Worm (Caenorhabditis elegans) whole organism, late embryonic: Measurements from ENCODE around the gene F54F2.14.

Experiments
- C08G9.2 ChIP-seq: sonication (generic microtip); optimal IDR thresholded peaks from 2 replicates; lab custom pipeline; 2016; ENCODE audit warnings: mild to moderate bottlenecking, missing genetic modification characterization, moderate library complexity, missing compliant biosample characterization
- C38D4.7 ChIP-seq: fragments of 200-800 bp; sonication (Bioruptor generic); optimal IDR thresholded peaks from 2 replicates; lab custom pipeline; 2018; ENCODE audit warnings: mild to moderate bottlenecking, missing genetic modification characterization, moderate library complexity, missing compliant biosample characterization
- F13H6.1 ChIP-seq: sonication (generic microtip); optimal IDR thresholded peaks from 2 replicates; lab custom pipeline; 2016; ENCODE audit warnings: missing genetic modification characterization, missing compliant biosample characterization
- K02D7.2 ChIP-seq: sonication (generic microtip); optimal IDR thresholded peaks from 2 replicates; lab custom pipeline; 2017; ENCODE audit warnings: mild to moderate bottlenecking, missing genetic modification characterization, missing compliant biosample characterization
- Y22D7AL.16 ChIP-seq: sonication (generic microtip); optimal IDR thresholded peaks from 2 replicates; lab custom pipeline; 2016; ENCODE audit warnings: missing genetic modification characterization, missing compliant biosample characterization
- ama-1 ChIP-seq: fragments of 150-350 bp; optimal IDR thresholded peaks from 2 replicates; lab custom pipeline; 2014
- ceh-18 ChIP-seq: sonication (generic microtip); optimal IDR thresholded peaks from 2 replicates; lab custom pipeline; 2016; ENCODE audit warnings: missing genetic modification characterization, missing compliant biosample characterization
- ceh-2 ChIP-seq: sonication (generic microtip); optimal IDR thresholded peaks from 2 replicates; lab custom pipeline; 2016; ENCODE audit warnings: missing genotype, missing genetic modification characterization, missing compliant biosample characterization
- ceh-34 ChIP-seq: sonication (generic microtip); optimal IDR thresholded peaks from 2 replicates; lab custom pipeline; 2016; ENCODE audit warnings: mild to moderate bottlenecking, missing genetic modification characterization, missing compliant biosample characterization
- ceh-45 ChIP-seq: fragments of 200-800 bp; sonication (Bioruptor generic); IDR thresholded peaks from 2 replicates; pipeline ENCODE4 v1.3.6; 2022; ENCODE audit warnings: missing genetic modification reagents, missing genetic modification characterization, missing compliant biosample characterization
- ceh-6 ChIP-seq: fragments of 200-800 bp; sonication (Bioruptor generic); optimal IDR thresholded peaks from 2 replicates; lab custom pipeline; 2018; ENCODE audit warnings: mild to moderate bottlenecking, missing genetic modification characterization, missing compliant biosample characterization
- ceh-9 ChIP-seq: sonication (generic microtip); optimal IDR thresholded peaks from 2 replicates; lab custom pipeline; 2016; ENCODE audit warnings: mild to moderate bottlenecking, missing genetic modification characterization, inconsistent platforms, missing compliant biosample characterization
- dmd-4 ChIP-seq: sonication (generic microtip); optimal IDR thresholded peaks from 2 replicates; lab custom pipeline; 2016; ENCODE audit warnings: borderline replicate concordance, missing genetic modification characterization, missing compliant biosample characterization
- elt-4 ChIP-seq: sonication (generic microtip); optimal IDR thresholded peaks from 2 replicates; lab custom pipeline; 2016; ENCODE audit warnings: missing genetic modification characterization, missing compliant biosample characterization
- ets-4 ChIP-seq: sonication (generic microtip); optimal IDR thresholded peaks from 2 replicates; lab custom pipeline; 2016; ENCODE audit warnings: missing genetic modification characterization, missing compliant biosample characterization
- fax-1 ChIP-seq: sonication (generic microtip); optimal IDR thresholded peaks from 2 replicates; lab custom pipeline; 2016; ENCODE audit warnings: missing genotype, missing genetic modification characterization, missing compliant biosample characterization
- gmeb-2 ChIP-seq: sonication (generic microtip); optimal IDR thresholded peaks from 2 replicates; lab custom pipeline; 2016; ENCODE audit warnings: missing genetic modification characterization, inconsistent platforms, missing compliant biosample characterization
- hlh-30 ChIP-seq: sonication (generic microtip); optimal IDR thresholded peaks from 2 replicates; lab custom pipeline; 2017; ENCODE audit warnings: antibody characterized with exemption, missing genetic modification characterization, missing compliant biosample characterization; ENCODE audit not compliant: insufficient read depth
- lim-6 ChIP-seq: sonication (generic microtip); optimal IDR thresholded peaks from 2 replicates; lab custom pipeline; 2016; ENCODE audit warnings: missing genetic modification characterization, missing compliant biosample characterization
- madf-2 ChIP-seq: sonication (generic microtip); optimal IDR thresholded peaks from 2 replicates; lab custom pipeline; 2017; ENCODE audit warnings: missing genetic modification characterization, missing compliant biosample characterization
- mec-3 ChIP-seq: sonication (generic microtip); optimal IDR thresholded peaks from 2 replicates; lab custom pipeline; 2016; ENCODE audit warnings: borderline replicate concordance, missing genetic modification characterization, missing compliant biosample characterization
- nfya-1 ChIP-seq: sonication (generic microtip); optimal IDR thresholded peaks from 2 replicates; lab custom pipeline; 2017; ENCODE audit warnings: missing genetic modification characterization, mild to moderate bottlenecking, missing compliant biosample characterization, antibody characterized with exemption, moderate library complexity
- nhr-232 ChIP-seq: sonication (generic microtip); optimal IDR thresholded peaks from 2 replicates; lab custom pipeline; 2016; ENCODE audit warnings: missing genetic modification characterization, missing compliant biosample characterization
- pag-3 ChIP-seq: sonication (generic microtip); optimal IDR thresholded peaks from 2 replicates; lab custom pipeline; 2016; ENCODE audit warnings: missing compliant biosample characterization, missing genetic modification characterization, borderline replicate concordance
- pax-1 ChIP-seq: fragments of 150-350 bp; optimal IDR thresholded peaks from 2 replicates; lab custom pipeline; 2014; ENCODE audit warnings: missing biosample characterization, missing genetic modification characterization
- ref-2 ChIP-seq: sonication (generic microtip); optimal IDR thresholded peaks from 2 replicates; lab custom pipeline; 2016; ENCODE audit warnings: missing genetic modification characterization, missing compliant biosample characterization
- rnt-1 ChIP-seq: sonication (generic microtip); optimal IDR thresholded peaks from 2 replicates; lab custom pipeline; 2016; ENCODE audit warnings: missing genetic modification characterization, missing compliant biosample characterization
- sdc-2 ChIP-seq: sonication (generic microtip); optimal IDR thresholded peaks from 2 replicates; lab custom pipeline; 2016; ENCODE audit warnings: missing genotype, missing genetic modification characterization, missing compliant biosample characterization
- tbx-7 ChIP-seq: sonication (generic microtip); optimal IDR thresholded peaks from 2 replicates; lab custom pipeline; 2016; ENCODE audit warnings: missing genotype, missing genetic modification characterization, missing compliant biosample characterization
- unc-42 ChIP-seq: sonication (generic microtip); optimal IDR thresholded peaks from 2 replicates; lab custom pipeline; 2016; ENCODE audit warnings: missing genotype, missing genetic modification characterization, missing compliant biosample characterization
- unc-55 ChIP-seq: sonication (generic microtip); optimal IDR thresholded peaks from 2 replicates; lab custom pipeline; 2017; ENCODE audit warnings: missing biosample characterization, missing genetic modification reagents, missing genetic modification characterization
- unc-86 ChIP-seq: sonication (generic microtip); optimal IDR thresholded peaks from 2 replicates; lab custom pipeline; 2016; ENCODE audit warnings: missing genetic modification characterization, missing compliant biosample characterization

Gene F54F2.14

DNA sequence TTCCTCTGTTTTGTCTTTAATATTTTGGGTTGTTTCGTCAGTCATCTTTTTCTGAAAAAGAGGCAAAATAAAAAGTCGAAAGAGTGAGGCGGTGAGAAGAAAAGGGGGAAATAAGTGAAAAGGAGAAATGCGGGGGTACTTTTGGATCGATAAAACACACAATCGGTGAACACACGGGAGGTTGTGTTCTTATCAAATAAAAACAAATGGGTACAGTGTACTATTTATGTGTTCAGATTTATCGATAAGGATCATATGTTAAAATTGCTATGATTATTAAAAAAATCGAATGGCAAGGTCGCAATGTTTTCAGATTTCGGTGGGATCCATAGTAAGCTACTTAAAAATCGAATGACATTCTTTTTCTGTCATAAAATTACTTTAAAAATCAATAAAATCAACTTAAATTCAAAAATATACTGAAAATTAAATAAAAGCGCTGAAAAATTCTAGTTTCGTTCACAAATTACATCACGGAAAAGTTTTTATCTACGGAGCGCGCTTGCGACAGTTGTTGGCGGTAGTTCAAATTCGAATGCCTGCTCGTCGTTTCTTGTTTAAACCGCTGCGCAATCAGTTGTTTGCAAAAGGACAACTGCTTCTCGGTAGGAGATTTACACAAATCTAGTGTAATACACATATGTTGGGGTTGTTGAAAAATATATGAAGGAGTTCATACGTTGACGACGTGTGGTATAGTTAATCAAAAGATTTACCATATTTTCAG, 18.1 kb downstream of the F54F2.14 start, which contains the start of gene prx-19 (continued):
- TF ChIP-seq lim-6: no peak
- TF ChIP-seq madf-2 (tag; lab: Kevin White, UChicago): no peak
- TF ChIP-seq ceh-18 (tag; lab: Kevin White, UChicago): no peak
- TF ChIP-seq unc-55 (GFP tag; lab: Kevin White, UChicago): peak; percentile 15

DNA sequence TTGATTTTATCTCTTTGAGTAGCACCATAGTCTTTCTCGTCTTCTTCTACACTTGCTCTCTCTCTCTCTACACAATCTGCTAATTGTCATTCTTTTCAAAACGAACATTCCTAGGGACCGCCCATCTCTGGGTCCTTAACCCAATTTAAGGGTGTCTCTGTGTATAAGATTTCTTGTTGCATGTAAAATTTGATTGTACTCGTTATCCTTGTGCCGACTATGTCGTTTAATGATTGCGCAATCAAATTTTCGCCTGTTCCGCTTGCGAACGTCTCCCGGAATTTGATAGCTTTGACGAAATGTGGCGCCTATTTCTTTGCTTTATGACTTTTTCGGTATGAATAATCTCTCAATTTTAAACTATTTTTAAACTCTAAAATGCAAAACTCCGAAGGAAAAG, 19.8 kb downstream of the F54F2.14 start:
- TF ChIP-seq unc-42 (tag; lab: Kevin White, UChicago) (peak; percentile 96), ceh-2 (no peak), unc-55 (GFP tag; lab: Kevin White, UChicago) (no peak), pax-1 (tag; lab: Kevin White, UChicago) (no peak), ceh-9 (tag; lab: Kevin White, UChicago) (no peak)

ce11 chrIII:8815699-8816098, 24.4 kb downstream of the F54F2.14 start:
- TF ChIP-seq mec-3 (tag; lab: Kevin White, UChicago) (no peak), ceh-2 (no peak), nfya-1 (peak; percentile 8), ceh-34 (tag; lab: Kevin White, UChicago) (peak; percentile 21), ets-4 (no peak), F13H6.1 (peak; percentile 5), fax-1 (tag; lab: Kevin White, UChicago) (no peak), tbx-7 (tag; lab: Kevin White, UChicago) (no peak), gmeb-2 (tag; lab: Kevin White, UChicago) (no peak), ceh-18 (tag; lab: Kevin White, UChicago) (peak; percentile 70), rnt-1 (peak; percentile 62)

- TF ChIP-seq hlh-30 (tag; lab: Kevin White, UChicago): no peak
- TF ChIP-seq, all 69 proteins: peak for 0
Measured at ce11 chrIII:8818599-8818998, 27.3 kb downstream of the F54F2.14 start, which contains the start of gene pat-2. TSS of gene pat-2 (plus strand) at chrIII:8818899.

- TF ChIP-seq ceh-6: no peak
- no peak for TF ChIP-seq pag-3 (tag; lab: Kevin White, UChicago)
- TF ChIP-seq elt-4 (tag; lab: Kevin White, UChicago): no peak
- TF ChIP-seq ceh-9 (tag; lab: Kevin White, UChicago): no peak
- no peak for TF ChIP-seq C38D4.7 (GFP tag; lab: Kevin White, UChicago)
- no peak for TF ChIP-seq hlh-30 (tag; lab: Kevin White, UChicago)
- TF ChIP-seq tbx-7 (tag; lab: Kevin White, UChicago): no peak
- no peak for TF ChIP-seq C08G9.2 (tag; lab: Kevin White, UChicago)
- TF ChIP-seq sdc-2 (tag; lab: Kevin White, UChicago): no peak
- TF ChIP-seq lim-6: no peak
- no peak for TF ChIP-seq nhr-232 (tag; lab: Kevin White, UChicago)
- TF ChIP-seq ref-2 (tag; lab: Kevin White, UChicago): no peak
- TF ChIP-seq ama-1 (lab: Kevin White, UChicago): no peak
- no peak for TF ChIP-seq unc-86 (tag; lab: Kevin White, UChicago)
- no peak for TF ChIP-seq Y22D7AL.16 (tag; lab: Kevin White, UChicago)
- no peak for TF ChIP-seq ceh-45
- no peak for TF ChIP-seq dmd-4 (tag; lab: Kevin White, UChicago)
- no peak for TF ChIP-seq fax-1 (tag; lab: Kevin White, UChicago)
- TF ChIP-seq K02D7.2 (tag; lab: Kevin White, UChicago): no peak
- TF ChIP-seq gmeb-2 (tag; lab: Kevin White, UChicago): no peak
- TF ChIP-seq, all 69 proteins: peak for 0
Measured at ce11 chrIII:8824556-8824955, 33.2 kb downstream of the F54F2.14 start.
